Fruit fly (Drosophila melanogaster) whole organism, embryonic: Measurements from ENCODE around the gene Nup107.

Experiments used
- Atf6 ChIP-seq: fragments of 200-800 bp; sonication (Bioruptor generic); IDR thresholded peaks from 2 replicates; pipeline ENCODE4 v1.3.6; 2022; ENCODE audit warnings: missing biosample characterization, missing genetic modification characterization
- C15 ChIP-seq: fragments of 200-800 bp; sonication (Bioruptor generic); IDR thresholded peaks from 3 replicates; pipeline ENCODE4 v1.3.6; 2022; ENCODE audit warnings: missing biosample characterization, missing genetic modification characterization
- CG10321 ChIP-seq: fragments of 200-800 bp; sonication (Bioruptor generic); IDR thresholded peaks from 2 replicates; pipeline ENCODE4 v1.3.6; 2022; ENCODE audit warnings: missing biosample characterization, missing genetic modification characterization
- CG11456 ChIP-seq: fragments of 200-800 bp; sonication (Bioruptor generic); IDR thresholded peaks from 3 replicates; pipeline ENCODE4 v1.3.6; 2022; ENCODE audit warnings: missing biosample characterization, missing genetic modification characterization
- CG11560 ChIP-seq: fragments of 200-800 bp; sonication (Bioruptor generic); IDR thresholded peaks from 3 replicates; pipeline ENCODE4 v1.3.6; 2022; ENCODE audit warnings: missing biosample characterization, missing genetic modification characterization
- CG11695 ChIP-seq: fragments of 200-800 bp; sonication (Bioruptor generic); IDR thresholded peaks from 3 replicates; pipeline ENCODE4 v1.3.6; 2022; ENCODE audit warnings: missing biosample characterization, missing genetic modification characterization
- CG11723 ChIP-seq: fragments of 200-800 bp; sonication (Bioruptor generic); optimal IDR thresholded peaks from 2 replicates; lab custom pipeline; 2017; ENCODE audit warnings: missing biosample characterization, mild to moderate bottlenecking, missing genetic modification characterization
- CG1233 ChIP-seq: fragments of 200-800 bp; sonication (Bioruptor generic); optimal IDR thresholded peaks from 4 replicates; lab custom pipeline; 2018; ENCODE audit warnings: missing biosample characterization, mild to moderate bottlenecking, missing genetic modification characterization
- CG13287 ChIP-seq: fragments of 200-800 bp; sonication (Bioruptor generic); IDR thresholded peaks from 2 replicates; pipeline ENCODE4 v1.3.6; 2022; ENCODE audit warnings: missing biosample characterization, missing genetic modification characterization; ENCODE audit not compliant: partially characterized antibody
- CG14667 ChIP-seq: fragments of 200-800 bp; sonication (Bioruptor generic); IDR thresholded peaks from 2 replicates; pipeline ENCODE4 v1.3.6; 2022; ENCODE audit warnings: missing biosample characterization, missing genetic modification characterization
- CG15601 ChIP-seq: fragments of 200-800 bp; sonication (Bioruptor generic); optimal IDR thresholded peaks from 3 replicates; lab custom pipeline; 2019; ENCODE audit warnings: missing biosample characterization, mild to moderate bottlenecking, missing genetic modification characterization, moderate library complexity
- CG16815 ChIP-seq: fragments of 200-800 bp; sonication (Bioruptor generic); optimal IDR thresholded peaks from 3 replicates; lab custom pipeline; 2017; ENCODE audit warnings: missing biosample characterization, mild to moderate bottlenecking, missing genetic modification characterization
- CG18262 ChIP-seq: fragments of 200-800 bp; optimal IDR thresholded peaks from 3 replicates; lab custom pipeline; 2019; ENCODE audit warnings: missing biosample characterization, mild to moderate bottlenecking, missing genetic modification characterization, moderate library complexity
- CG1832 ChIP-seq: fragments of 200-800 bp; sonication (Bioruptor generic); optimal IDR thresholded peaks from 2 replicates; lab custom pipeline; 2017; ENCODE audit warnings: missing biosample characterization, mild to moderate bottlenecking, missing genetic modification characterization, inconsistent platforms
- CG2116 ChIP-seq: fragments of 200-800 bp; sonication (Bioruptor generic); optimal IDR thresholded peaks from 3 replicates; lab custom pipeline; 2018; ENCODE audit warnings: missing biosample characterization, mild to moderate bottlenecking, missing genetic modification characterization
- CG31224 ChIP-seq: fragments of 200-800 bp; sonication (Bioruptor generic); IDR thresholded peaks from 2 replicates; pipeline ENCODE4 v1.3.6; 2022; ENCODE audit warnings: missing biosample characterization, missing genetic modification characterization
- CG3281 ChIP-seq: fragments of 200-800 bp; sonication (Bioruptor generic); optimal IDR thresholded peaks from 3 replicates; lab custom pipeline; 2017; ENCODE audit warnings: missing biosample characterization, mild to moderate bottlenecking, missing genetic modification characterization
- CG4404 ChIP-seq: fragments of 200-800 bp; sonication (Bioruptor generic); IDR thresholded peaks from 2 replicates; pipeline ENCODE4 v1.3.6; 2022; ENCODE audit warnings: missing biosample characterization, missing genetic modification characterization
- CG6765 ChIP-seq: fragments of 200-800 bp; sonication (Bioruptor generic); optimal IDR thresholded peaks from 3 replicates; lab custom pipeline; 2017; ENCODE audit warnings: missing biosample characterization, mild to moderate bottlenecking, missing genetic modification characterization
- CG9609 ChIP-seq: fragments of 200-800 bp; sonication (Bioruptor generic); optimal IDR thresholded peaks from 3 replicates; lab custom pipeline; 2016; ENCODE audit warnings: missing biosample characterization, missing genetic modification characterization
- Camta ChIP-seq: fragments of 200-800 bp; sonication (Bioruptor generic); optimal IDR thresholded peaks from 2 replicates; lab custom pipeline; 2016; ENCODE audit warnings: missing biosample characterization, missing genetic modification characterization
- Doc2 ChIP-seq: fragments of 200-800 bp; sonication (Bioruptor generic); IDR thresholded peaks from 2 replicates; pipeline ENCODE4 v1.3.6; 2022; ENCODE audit warnings: missing biosample characterization, missing genetic modification characterization
- Dref ChIP-seq: fragments of 200-800 bp; sonication (Bioruptor generic); IDR thresholded peaks from 2 replicates; pipeline ENCODE4 v1.3.6; 2022; ENCODE audit warnings: missing biosample characterization, missing genetic modification characterization
- Eip74EF ChIP-seq, 2 experiments: fragments of 200-800 bp in 1 of 2; fragments of >200 bp in 1 of 2; sonication (Bioruptor generic) in 1 of 2; optimal IDR thresholded peaks; 2 replicates each; lab custom pipeline; 2017 to 2019; ENCODE audit warnings: missing biosample characterization in 2 of 2, missing genetic modification characterization in 2 of 2, mild to moderate bottlenecking in 1 of 2, moderate library complexity in 1 of 2
- H2.0 ChIP-seq: fragments of 200-800 bp; sonication (Bioruptor generic); IDR thresholded peaks from 2 replicates; pipeline ENCODE4 v1.3.6; 2022; ENCODE audit warnings: missing biosample characterization, missing genetic modification characterization
- Hmr ChIP-seq: fragments of 200-800 bp; sonication (Bioruptor generic); optimal IDR thresholded peaks from 3 replicates; lab custom pipeline; 2017; ENCODE audit warnings: mild to moderate bottlenecking, missing biosample characterization, missing genetic modification reagents, missing genetic modification characterization
- NFAT ChIP-seq: fragments of 200-800 bp; sonication (Bioruptor generic); IDR thresholded peaks from 2 replicates; pipeline ENCODE4 v1.3.6; 2022; ENCODE audit warnings: missing biosample characterization, missing genetic modification characterization
- NfI ChIP-seq: fragments of 200-800 bp; sonication (Bioruptor generic); optimal IDR thresholded peaks from 3 replicates; lab custom pipeline; 2018; ENCODE audit warnings: missing biosample characterization, mild to moderate bottlenecking, missing genetic modification characterization, moderate library complexity
- Optix ChIP-seq: fragments of 200-800 bp; sonication (Bioruptor generic); IDR thresholded peaks from 3 replicates; pipeline ENCODE4 v1.3.6; 2022; ENCODE audit warnings: missing biosample characterization, missing genetic modification characterization
- Side ChIP-seq: fragments of 200-800 bp; sonication (Bioruptor generic); optimal IDR thresholded peaks from 2 replicates; lab custom pipeline; 2016; ENCODE audit warnings: missing biosample characterization, missing genetic modification characterization
- Sox102F ChIP-seq: fragments of 200-800 bp; sonication (Bioruptor generic); optimal IDR thresholded peaks from 2 replicates; lab custom pipeline; 2018; ENCODE audit warnings: missing biosample characterization, mild to moderate bottlenecking, missing genetic modification characterization, moderate library complexity
- Stat92E ChIP-seq, 3 experiments: fragments of >200 bp in 2 of 3; fragments of 200-800 bp in 1 of 3; sonication (Bioruptor generic) in 1 of 3; optimal IDR thresholded peaks; 2 replicates each; lab custom pipeline; 2017 to 2019; ENCODE audit warnings: missing biosample characterization in 3 of 3, missing genetic modification characterization in 3 of 3, mild to moderate bottlenecking in 1 of 3, moderate library complexity in 1 of 3
- Xbp1 ChIP-seq: fragments of 200-800 bp; sonication (Bioruptor generic); optimal IDR thresholded peaks from 3 replicates; lab custom pipeline; 2016; ENCODE audit warnings: missing biosample characterization, mild to moderate bottlenecking, missing genetic modification characterization
- YL-1 ChIP-seq: fragments of 200-800 bp; sonication (Bioruptor generic); optimal IDR thresholded peaks from 3 replicates; lab custom pipeline; 2017; ENCODE audit warnings: missing biosample characterization, mild to moderate bottlenecking, missing genetic modification characterization
- crol ChIP-seq: fragments of 200-800 bp; sonication (Bioruptor generic); IDR thresholded peaks from 2 replicates; pipeline ENCODE4 v1.3.6; 2022; ENCODE audit warnings: missing biosample characterization, missing genetic modification characterization
- dmrt99B ChIP-seq: fragments of 200-800 bp; sonication (Bioruptor generic); optimal IDR thresholded peaks from 2 replicates; lab custom pipeline; 2018; ENCODE audit warnings: missing biosample characterization, mild to moderate bottlenecking, missing genetic modification characterization, moderate library complexity
- esg ChIP-seq: fragments of 200-800 bp; sonication (Bioruptor generic); conservative IDR thresholded peaks from 2 replicates; pipeline ENCODE4 v1.3.6; 2022; ENCODE audit warnings: missing biosample characterization, missing genetic modification characterization
- fd3F ChIP-seq: fragments of 200-800 bp; sonication (Bioruptor generic); optimal IDR thresholded peaks from 2 replicates; lab custom pipeline; 2018; ENCODE audit warnings: missing biosample characterization, mild to moderate bottlenecking, missing genetic modification characterization, moderate library complexity
- hb ChIP-seq: fragments of 200-800 bp; sonication (Bioruptor generic); IDR thresholded peaks from 3 replicates; pipeline ENCODE4 v1.3.6; 2022; ENCODE audit warnings: missing biosample characterization, missing genetic modification characterization; ENCODE audit not compliant: partially characterized antibody
- her ChIP-seq: fragments of 200-800 bp; sonication (Bioruptor generic); optimal IDR thresholded peaks from 2 replicates; lab custom pipeline; 2016; ENCODE audit warnings: missing biosample characterization, missing genetic modification characterization
- mld ChIP-seq: fragments of 200-800 bp; sonication (Bioruptor generic); IDR thresholded peaks from 3 replicates; pipeline ENCODE4 v1.3.6; 2022; ENCODE audit warnings: missing biosample characterization, missing genetic modification characterization; ENCODE audit not compliant: partially characterized antibody
- run ChIP-seq: fragments of 200-800 bp; sonication (Bioruptor generic); optimal IDR thresholded peaks from 3 replicates; lab custom pipeline; 2018; ENCODE audit warnings: missing biosample characterization, mild to moderate bottlenecking, missing genetic modification characterization
- slbo ChIP-seq: fragments of 200-800 bp; sonication (Bioruptor generic); IDR thresholded peaks from 2 replicates; pipeline ENCODE4 v1.3.6; 2022; ENCODE audit warnings: missing biosample characterization, missing genetic modification characterization
- sna ChIP-seq: fragments of 200-800 bp; sonication (Bioruptor generic); IDR thresholded peaks from 2 replicates; pipeline ENCODE4 v1.3.6; 2022; ENCODE audit warnings: missing biosample characterization, missing genetic modification characterization; ENCODE audit not compliant: partially characterized antibody
- so ChIP-seq: fragments of 200-800 bp; sonication (Bioruptor generic); IDR thresholded peaks from 3 replicates; pipeline ENCODE4 v1.3.6; 2022; ENCODE audit warnings: missing biosample characterization, missing genetic modification characterization
- sr ChIP-seq: fragments of 200-800 bp; sonication (Bioruptor generic); IDR thresholded peaks from 3 replicates; pipeline ENCODE4 v1.3.6; 2022; ENCODE audit warnings: missing biosample characterization, missing genetic modification characterization
- stwl ChIP-seq: fragments of 200-800 bp; sonication (Bioruptor generic); optimal IDR thresholded peaks from 3 replicates; lab custom pipeline; 2018; ENCODE audit warnings: missing biosample characterization, mild to moderate bottlenecking, missing genetic modification characterization, moderate library complexity
- unc-4 ChIP-seq: fragments of 200-800 bp; sonication (Bioruptor generic); IDR thresholded peaks from 2 replicates; pipeline ENCODE4 v1.3.6; 2022; ENCODE audit warnings: missing biosample characterization, missing genetic modification characterization; ENCODE audit not compliant: partially characterized antibody
- yki ChIP-seq: fragments of >200 bp; optimal IDR thresholded peaks from 3 replicates; lab custom pipeline; 2018

Gene Nup107

dm6 chr2L:10736993-10737756 is 1.3 kb upstream of the Nup107 start, which contains the start of the genes Vha16-5 and CG12299 (continued):
- TF ChIP-seq sr = peak; percentile 89
- peak; percentile 81 for TF ChIP-seq NfI
- TF ChIP-seq CG3281 (GFP tag; lab: Kevin White, UChicago) = no peak
- TF ChIP-seq CG1233 (GFP tag; lab: Kevin White, UChicago) = peak; percentile 35
- TF ChIP-seq Dref (GFP tag; lab: Robert Waterston, UW) = peak; percentile 74
- TF ChIP-seq CG11695 (GFP tag; lab: Robert Waterston, UW) = peak; percentile 29; the same call in 1 of the 3 replicates
- no peak for TF ChIP-seq CG6765 (GFP tag; lab: Kevin White, UChicago)
- no peak for TF ChIP-seq Hmr
- TF ChIP-seq Xbp1 = peak; percentile 96
- 0 out of 3 replicates have a peak, but pooled peaks have one; percentile 29 for TF ChIP-seq C15
- peak; percentile 88 for TF ChIP-seq CG4404 (GFP tag; lab: Robert Waterston, UW)
- TF ChIP-seq CG2116 (GFP tag; lab: Kevin White, UChicago) = peak; percentile 75
- peak; percentile 65 for TF ChIP-seq CG11723
- TF ChIP-seq CG11456 (GFP tag; lab: Robert Waterston, UW) = peak; percentile 95
- no peak for TF ChIP-seq dmrt99B (tag; lab: Kevin White, UChicago)
- TF ChIP-seq so = peak; percentile 65; the same call in 1 of the 3 replicates
- TF ChIP-seq Stat92E (GFP tag; optimal IDR thresholded peaks at IDR 0.05; lab: Kevin White, UChicago) = no peak
- peak; percentile 76 for TF ChIP-seq CG16815 (GFP tag; lab: Kevin White, UChicago)
- peak; percentile 84 for TF ChIP-seq hb (GFP tag; lab: Robert Waterston, UW)
- TF ChIP-seq NFAT (GFP tag; lab: Robert Waterston, UW) = peak; percentile 96
- 0 out of 2 replicates have a peak, but pooled peaks have one; percentile 12 for TF ChIP-seq crol
- TF ChIP-seq unc-4 (GFP tag; lab: Robert Waterston, UW) = peak; percentile 69
- peak; percentile 88 for TF ChIP-seq CG13287 (GFP tag; lab: Robert Waterston, UW)
- peak; percentile 92 for TF ChIP-seq Optix (GFP tag; lab: Robert Waterston, UW)
- TF ChIP-seq yki (lab: Kevin White, UChicago) = no peak
- TF ChIP-seq stwl (tag; lab: Kevin White, UChicago) = peak; percentile 54
- peak; percentile 83 for TF ChIP-seq esg
- TF ChIP-seq CG14667 (GFP tag; lab: Robert Waterston, UW) = peak; percentile 70
- TF ChIP-seq mld (GFP tag; lab: Robert Waterston, UW) = peak; percentile 78
- TF ChIP-seq Doc2 = peak; percentile 72; the same call in 1 of the 2 replicates
- TF ChIP-seq CG1832 (GFP tag; lab: Kevin White, UChicago) = no peak
- no peak for TF ChIP-seq run (tag; lab: Kevin White, UChicago)
- peak; percentile 87 for TF ChIP-seq her (GFP tag; lab: Kevin White, UChicago)
- peak; percentile 63 for TF ChIP-seq CG18262 (tag; lab: Kevin White, UChicago)
- peak; percentile 70 for TF ChIP-seq sna (GFP tag; lab: Robert Waterston, UW)
- TF ChIP-seq YL-1 (GFP tag; lab: Kevin White, UChicago) = no peak
- peak; percentile 95 for TF ChIP-seq H2.0 (GFP tag; lab: Robert Waterston, UW)
- peak; percentile 67 for TF ChIP-seq Side
- TF ChIP-seq slbo = peak; percentile 96
- TF ChIP-seq CG15601 (tag; lab: Kevin White, UChicago) = peak; percentile 76
- no peak for TF ChIP-seq Eip74EF (GFP tag; optimal IDR thresholded peaks at IDR 0.05; lab: Kevin White, UChicago)
- peak; percentile 91 for TF ChIP-seq Sox102F (GFP tag; lab: Kevin White, UChicago)
- TF ChIP-seq fd3F (GFP tag; lab: Kevin White, UChicago) = peak; percentile 32
- TF ChIP-seq CG10321 (GFP tag; lab: Robert Waterston, UW) = peak; percentile 44; the same call in 1 of the 2 replicates
- TF ChIP-seq CG31224 (GFP tag; lab: Robert Waterston, UW) = peak; percentile 64
- TF ChIP-seq Atf6 = peak; percentile 88
- no peak for TF ChIP-seq Camta (GFP tag; lab: Kevin White, UChicago)
- peak; percentile 40; the same call in 1 of the 3 replicates for TF ChIP-seq CG11560 (tag; lab: Robert Waterston, UW)
- TF ChIP-seq CG9609 (GFP tag; lab: Kevin White, UChicago) = peak; percentile 89
